Fruit fly (Drosophila melanogaster): Measurements from ENCODE around the gene CG33124.

DNA sequence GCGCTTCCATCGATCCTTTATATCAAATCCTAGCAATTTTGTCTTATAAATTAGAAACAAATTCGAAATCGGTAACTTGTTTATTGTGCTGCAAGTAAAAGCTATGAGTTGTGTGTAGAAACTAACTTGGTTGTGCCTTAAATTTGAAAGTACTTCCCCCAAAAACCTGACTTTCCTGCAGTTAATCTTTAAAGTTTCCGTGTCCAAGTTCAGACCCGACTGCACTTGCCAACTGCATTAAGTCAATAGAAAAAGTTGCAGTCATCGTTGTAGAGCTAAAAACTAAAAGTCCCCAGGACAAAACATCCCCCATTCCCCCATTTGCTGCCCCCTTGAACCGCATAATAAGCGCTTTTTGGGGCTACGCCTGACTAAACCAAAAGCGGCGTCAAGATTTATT, 31.6 kb upstream of the CG33124 start, which contains the start of gene Tengl1:
- TF ChIP-seq CTCF (optimal IDR thresholded peaks at IDR 0.05) (no peak), CG8478 (optimal IDR thresholded peaks at IDR 0.05) (no peak)

All from S2 (cell line).